Worm (Caenorhabditis elegans) whole organism, L3 larva: ENCODE measurements around the gene pho-8.

ENCODE experiments used
- elt-2 ChIP-seq: sonication (generic microtip); optimal IDR thresholded peaks from 2 replicates; lab custom pipeline; 2016; ENCODE audit warnings: missing genetic modification reagents, mild to moderate bottlenecking, missing genetic modification characterization, missing compliant biosample characterization
- elt-3 ChIP-seq, 3 experiments: fragments of 150-350 bp in 1 of 3; sonication (generic microtip) in 2 of 3; optimal IDR thresholded peaks; 2 replicates in 2 of 3; 4 replicates in 1 of 3; lab custom pipeline; 2014 to 2017; ENCODE audit warnings: missing biosample characterization in 3 of 3, missing genetic modification characterization in 3 of 3
- fos-1 ChIP-seq: fragments of 150-350 bp; optimal IDR thresholded peaks from 2 replicates; lab custom pipeline; 2014; ENCODE audit warnings: missing biosample characterization, missing genetic modification characterization
- jun-1 ChIP-seq: fragments of 150-350 bp; optimal IDR thresholded peaks from 2 replicates; lab custom pipeline; 2014; ENCODE audit warnings: missing biosample characterization, missing genetic modification reagents, missing genetic modification characterization
- lin-39 ChIP-seq: fragments of 150-350 bp; optimal IDR thresholded peaks from 2 replicates; lab custom pipeline; 2018; ENCODE audit warnings: missing biosample characterization, missing genetic modification reagents, missing genetic modification characterization
- nhr-12 ChIP-seq: fragments of 150-350 bp; optimal IDR thresholded peaks from 2 replicates; lab custom pipeline; 2014; ENCODE audit warnings: missing biosample characterization, missing genetic modification characterization
- nhr-25 ChIP-seq: sonication (generic microtip); optimal IDR thresholded peaks from 2 replicates; lab custom pipeline; 2017; ENCODE audit warnings: missing biosample characterization, missing genetic modification characterization
- nhr-77 ChIP-seq: fragments of 150-350 bp; optimal IDR thresholded peaks from 2 replicates; lab custom pipeline; 2014; ENCODE audit warnings: missing biosample characterization, missing genetic modification characterization
- snpc-4 ChIP-seq: fragments of 150-350 bp; optimal IDR thresholded peaks from 2 replicates; lab custom pipeline; 2014; ENCODE audit warnings: missing biosample characterization, missing genetic modification characterization
- tbx-2 ChIP-seq: sonication (generic microtip); optimal IDR thresholded peaks from 2 replicates; lab custom pipeline; 2016; ENCODE audit warnings: mild to moderate bottlenecking, missing genetic modification characterization, missing compliant biosample characterization
- unc-62 ChIP-seq: fragments of 150-350 bp; sonication (generic microtip); optimal IDR thresholded peaks from 4 replicates; lab custom pipeline; 2014; ENCODE audit warnings: missing biosample characterization, missing genetic modification reagents, missing genetic modification characterization
- zag-1 ChIP-seq: fragments of 150-350 bp; optimal IDR thresholded peaks from 2 replicates; lab custom pipeline; 2014; ENCODE audit warnings: missing biosample characterization, missing genetic modification characterization
- ztf-11 ChIP-seq: fragments of 150-350 bp; optimal IDR thresholded peaks from 2 replicates; lab custom pipeline; 2014; ENCODE audit warnings: missing biosample characterization, missing genetic modification characterization

DNA sequence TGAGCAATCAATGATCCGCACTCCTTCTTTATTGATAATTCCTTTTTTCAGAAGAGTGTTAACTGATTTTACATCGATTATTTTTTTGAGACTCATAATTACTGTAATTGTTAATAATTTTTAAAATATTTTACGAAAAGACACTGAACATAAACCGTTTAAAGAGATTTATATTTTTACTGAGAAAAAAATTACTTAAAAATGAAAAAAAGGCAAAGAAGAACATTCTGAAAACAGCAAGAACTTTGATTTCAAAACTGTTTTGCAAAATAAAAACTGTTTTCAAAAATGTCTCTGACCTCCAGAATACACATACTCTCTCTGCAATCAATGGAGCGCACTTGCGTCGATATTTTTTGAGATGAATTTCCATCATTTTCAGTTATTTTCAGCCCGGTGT lies 6.5 kb upstream of the pho-8 start, which contains the start of the genes mpst-1 and D2023.6:
- TF ChIP-seq tbx-2 (tag; lab: Kevin White, UChicago): no peak
- TF ChIP-seq lin-39 (tag; lab: Kevin White, UChicago): no peak
- TF ChIP-seq fos-1 (tag; lab: Kevin White, UChicago): no peak
- no peak for TF ChIP-seq elt-3 (tag; optimal IDR thresholded peaks at IDR 0.05; lab: Kevin White, UChicago)
- no peak for TF ChIP-seq ztf-11
- TF ChIP-seq unc-62: no peak
- no peak for TF ChIP-seq elt-2 (tag; lab: Kevin White, UChicago)
- TF ChIP-seq snpc-4 (tag; lab: Kevin White, UChicago): no peak
- no peak for TF ChIP-seq nhr-25 (tag; lab: Kevin White, UChicago)
- no peak for TF ChIP-seq nhr-77 (tag; lab: Kevin White, UChicago)
- TF ChIP-seq zag-1: no peak
- TF ChIP-seq nhr-12 (tag; lab: Kevin White, UChicago): no peak
- TF ChIP-seq jun-1 (tag; lab: Kevin White, UChicago): no peak
